Fruit fly (Drosophila melanogaster) whole organism, prepupa: ENCODE results near the gene SWIP.

Experiments
- CG11294 ChIP-seq: fragments of 200-800 bp; sonication (Bioruptor generic); IDR thresholded peaks from 2 replicates; pipeline ENCODE4 v1.3.6; 2022; ENCODE audit warnings: missing biosample characterization, missing genetic modification characterization
- CG16779 ChIP-seq: fragments of 200-800 bp; sonication (Bioruptor generic); optimal IDR thresholded peaks from 3 replicates; lab custom pipeline; 2017; ENCODE audit warnings: missing biosample characterization, mild to moderate bottlenecking, missing genetic modification characterization
- CG32006 ChIP-seq: fragments of 200-800 bp; sonication (Bioruptor generic); optimal IDR thresholded peaks from 3 replicates; lab custom pipeline; 2017; ENCODE audit warnings: missing biosample characterization, mild to moderate bottlenecking, missing genetic modification characterization
- CG34406 ChIP-seq: fragments of 200-800 bp; sonication (Bioruptor generic); optimal IDR thresholded peaks from 3 replicates; lab custom pipeline; 2016; ENCODE audit warnings: missing biosample characterization, missing genetic modification characterization
- CG3919 ChIP-seq: fragments of 200-800 bp; sonication (Bioruptor generic); optimal IDR thresholded peaks from 3 replicates; lab custom pipeline; 2016; ENCODE audit warnings: missing biosample characterization, missing genetic modification characterization
- CG4318 ChIP-seq: fragments of 200-800 bp; sonication (Bioruptor generic); optimal IDR thresholded peaks from 3 replicates; lab custom pipeline; 2017; ENCODE audit warnings: missing biosample characterization, mild to moderate bottlenecking, missing genetic modification characterization
- CG6163 ChIP-seq: fragments of 200-800 bp; sonication (Bioruptor generic); IDR thresholded peaks from 3 replicates; pipeline ENCODE4 v1.3.6; 2022; ENCODE audit warnings: missing biosample characterization, missing genetic modification characterization
- CG6808 ChIP-seq: fragments of 200-800 bp; sonication (Bioruptor generic); optimal IDR thresholded peaks from 3 replicates; lab custom pipeline; 2017; ENCODE audit warnings: missing biosample characterization, missing genetic modification characterization, mild to moderate bottlenecking, moderate library complexity, missing genetic modification reagents
- CG6854 ChIP-seq: fragments of 200-800 bp; sonication (Bioruptor generic); optimal IDR thresholded peaks from 2 replicates; lab custom pipeline; 2017; ENCODE audit warnings: missing biosample characterization, mild to moderate bottlenecking, missing genetic modification characterization
- CG7368 ChIP-seq: fragments of 200-800 bp; sonication (Bioruptor generic); optimal IDR thresholded peaks from 3 replicates; lab custom pipeline; 2016; ENCODE audit warnings: missing biosample characterization, missing genetic modification characterization
- CG8119 ChIP-seq: fragments of 200-800 bp; sonication (Bioruptor generic); IDR thresholded peaks from 3 replicates; pipeline ENCODE4 v1.3.6; 2022; ENCODE audit warnings: missing biosample characterization, missing genetic modification characterization
- CG8319 ChIP-seq: fragments of 200-800 bp; sonication (Bioruptor generic); optimal IDR thresholded peaks from 3 replicates; lab custom pipeline; 2016; ENCODE audit warnings: missing biosample characterization, missing genetic modification characterization
- CG9139 ChIP-seq: fragments of 200-800 bp; sonication (Bioruptor generic); optimal IDR thresholded peaks from 3 replicates; lab custom pipeline; 2017; ENCODE audit warnings: missing biosample characterization, mild to moderate bottlenecking, missing genetic modification characterization
- Eip75B ChIP-seq: fragments of 200-800 bp; sonication (Bioruptor generic); optimal IDR thresholded peaks from 3 replicates; lab custom pipeline; 2016; ENCODE audit warnings: missing biosample characterization, missing genetic modification characterization
- Eip78C ChIP-seq: fragments of 200-800 bp; sonication (Bioruptor generic); peaks from one replicate; lab custom pipeline; 2016; ENCODE audit warnings: missing biosample characterization, missing genetic modification characterization
- Eip93F ChIP-seq: fragments of 200-800 bp; sonication (Bioruptor generic); optimal IDR thresholded peaks from 2 replicates; lab custom pipeline; 2016; ENCODE audit warnings: missing biosample characterization, mild to moderate bottlenecking, missing genetic modification characterization
- Ets21C ChIP-seq: fragments of 200-800 bp; sonication (Bioruptor generic); optimal IDR thresholded peaks from 3 replicates; lab custom pipeline; 2016; ENCODE audit warnings: missing biosample characterization, missing genetic modification characterization
- Hr39 ChIP-seq: fragments of 200-800 bp; sonication (Bioruptor generic); optimal IDR thresholded peaks from 2 replicates; lab custom pipeline; 2016; ENCODE audit warnings: missing biosample characterization, missing genetic modification characterization
- Lpt ChIP-seq: fragments of 200-800 bp; sonication (Bioruptor generic); optimal IDR thresholded peaks from 3 replicates; lab custom pipeline; 2016; ENCODE audit warnings: missing biosample characterization, missing genetic modification characterization
- Met ChIP-seq: fragments of 200-800 bp; sonication (Bioruptor generic); optimal IDR thresholded peaks from 3 replicates; lab custom pipeline; 2016; ENCODE audit warnings: missing biosample characterization, missing genetic modification characterization
- OdsH ChIP-seq: fragments of 200-800 bp; sonication (Bioruptor generic); optimal IDR thresholded peaks from 3 replicates; lab custom pipeline; 2016; ENCODE audit warnings: missing biosample characterization, missing genetic modification characterization
- Smox ChIP-seq: fragments of 200-800 bp; sonication (Bioruptor generic); optimal IDR thresholded peaks from 3 replicates; lab custom pipeline; 2016; ENCODE audit warnings: missing biosample characterization, missing genetic modification characterization
- Sox102F ChIP-seq: fragments of 200-800 bp; sonication (Bioruptor generic); optimal IDR thresholded peaks from 2 replicates; lab custom pipeline; 2016; ENCODE audit warnings: missing biosample characterization, mild to moderate bottlenecking, missing genetic modification characterization
- Sox14 ChIP-seq: fragments of 200-800 bp; sonication (Bioruptor generic); optimal IDR thresholded peaks from 3 replicates; lab custom pipeline; 2016; ENCODE audit warnings: missing biosample characterization, missing genetic modification characterization
- achi ChIP-seq: fragments of 200-800 bp; sonication (Bioruptor generic); optimal IDR thresholded peaks from 3 replicates; lab custom pipeline; 2016; ENCODE audit warnings: missing biosample characterization, missing genetic modification characterization
- cyc ChIP-seq: fragments of 200-800 bp; sonication (Bioruptor generic); optimal IDR thresholded peaks from 3 replicates; lab custom pipeline; 2016; ENCODE audit warnings: missing biosample characterization, missing genetic modification characterization
- dac ChIP-seq: fragments of 200-800 bp; sonication (Bioruptor generic); optimal IDR thresholded peaks from 2 replicates; lab custom pipeline; 2017; ENCODE audit warnings: missing biosample characterization, mild to moderate bottlenecking, missing genetic modification characterization
- dsx ChIP-seq: fragments of 200-800 bp; optimal IDR thresholded peaks from 3 replicates; lab custom pipeline; 2019; ENCODE audit warnings: missing biosample characterization, mild to moderate bottlenecking, missing genetic modification characterization, moderate library complexity; ENCODE audit not compliant: poor library complexity, severe bottlenecking
- eg ChIP-seq: fragments of 200-800 bp; sonication (Bioruptor generic); IDR thresholded peaks from 3 replicates; pipeline ENCODE4 v1.3.6; 2022; ENCODE audit warnings: missing biosample characterization, missing genetic modification characterization
- esn ChIP-seq: fragments of 200-800 bp; sonication (Bioruptor generic); optimal IDR thresholded peaks from 2 replicates; lab custom pipeline; 2016; ENCODE audit warnings: missing biosample characterization, mild to moderate bottlenecking, missing genetic modification characterization, moderate library complexity
- fd59A ChIP-seq: fragments of 200-800 bp; sonication (Bioruptor generic); optimal IDR thresholded peaks from 2 replicates; lab custom pipeline; 2017; ENCODE audit warnings: missing biosample characterization, mild to moderate bottlenecking, missing genetic modification characterization, missing genetic modification reagents
- fd85E ChIP-seq: fragments of 200-800 bp; sonication (Bioruptor generic); optimal IDR thresholded peaks from 3 replicates; lab custom pipeline; 2016; ENCODE audit warnings: missing biosample characterization, missing genetic modification characterization
- lz ChIP-seq: fragments of 200-800 bp; sonication (Bioruptor generic); optimal IDR thresholded peaks from 3 replicates; lab custom pipeline; 2016; ENCODE audit warnings: missing biosample characterization, missing genetic modification characterization
- pdm3 ChIP-seq: fragments of 200-800 bp; sonication (Bioruptor generic); optimal IDR thresholded peaks from 3 replicates; lab custom pipeline; 2016; ENCODE audit warnings: missing biosample characterization, missing genetic modification characterization
- salr ChIP-seq, 2 experiments: fragments of 200-800 bp; sonication (Bioruptor generic); optimal IDR thresholded peaks; 3 replicates each; lab custom pipeline; 2016 to 2018; ENCODE audit warnings: missing biosample characterization in 2 of 2, missing genetic modification characterization in 2 of 2, mild to moderate bottlenecking in 1 of 2
- spab ChIP-seq: fragments of 200-800 bp; sonication (Bioruptor generic); optimal IDR thresholded peaks from 2 replicates; lab custom pipeline; 2017; ENCODE audit warnings: missing biosample characterization, mild to moderate bottlenecking, missing genetic modification characterization, missing genetic modification reagents
- ss ChIP-seq, 2 experiments: fragments of 200-800 bp; sonication (Bioruptor generic); optimal IDR thresholded peaks; 2 replicates in 1 of 2; 3 replicates in 1 of 2; lab custom pipeline; 2017 to 2018; ENCODE audit warnings: mild to moderate bottlenecking in 2 of 2, missing biosample characterization in 2 of 2, missing genetic modification characterization in 2 of 2, moderate library complexity in 1 of 2
- svp ChIP-seq: fragments of 200-800 bp; sonication (Bioruptor generic); peaks from one replicate; lab custom pipeline; 2016; ENCODE audit warnings: missing biosample characterization, missing genetic modification characterization
- vri ChIP-seq: fragments of 200-800 bp; sonication (Bioruptor generic); optimal IDR thresholded peaks from 3 replicates; lab custom pipeline; 2016; ENCODE audit warnings: missing biosample characterization, mild to moderate bottlenecking, missing genetic modification characterization

SWIP gene

dm6 chrX:16332615-16333288 lies 19.2 kb downstream of the SWIP start (continued):
- TF ChIP-seq fd85E (GFP tag; lab: Kevin White, UChicago): peak; percentile 81
- peak; percentile 95 for TF ChIP-seq CG16779 (tag; lab: Kevin White, UChicago)
- TF ChIP-seq ss (GFP tag; optimal IDR thresholded peaks at IDR 0.05; lab: Kevin White, UChicago): peak; percentile 95 to 98
- TF ChIP-seq CG3919 (GFP tag; lab: Kevin White, UChicago): peak; percentile 93
- peak; percentile 98 for TF ChIP-seq esn (GFP tag; lab: Kevin White, UChicago)
- peak; percentile 96 for TF ChIP-seq Smox (GFP tag; lab: Kevin White, UChicago)
- TF ChIP-seq Lpt: peak; percentile 94
- TF ChIP-seq dac (GFP tag; lab: Kevin White, UChicago): peak; percentile 97
- TF ChIP-seq CG7368 (GFP tag; lab: Kevin White, UChicago): peak; percentile 93
- TF ChIP-seq Hr39: peak; percentile 96
- peak; percentile 97 for TF ChIP-seq pdm3
- TF ChIP-seq CG4318 (GFP tag; lab: Kevin White, UChicago): peak; percentile 95
- peak; percentile 94 for TF ChIP-seq CG6854
- TF ChIP-seq CG32006 (GFP tag; lab: Kevin White, UChicago): peak; percentile 98
- peak; percentile 97 for TF ChIP-seq CG8119 (GFP tag; lab: Robert Waterston, UW)
- peak; percentile 91 for TF ChIP-seq vri
- peak; percentile 96 for TF ChIP-seq spab (GFP tag; lab: Kevin White, UChicago)

- TF ChIP-seq Eip93F (GFP tag; lab: Kevin White, UChicago) (peak; percentile 10), vri (peak; percentile 30), CG6163 (GFP tag; lab: Robert Waterston, UW) (peak; percentile 51; the same call in 2 of the 3 replicates), lz (GFP tag; lab: Kevin White, UChicago) (no peak), achi (GFP tag; lab: Kevin White, UChicago) (peak; percentile 1), CG32006 (GFP tag; lab: Kevin White, UChicago) (peak; percentile 10), CG6854 (peak; percentile 13), CG3919 (GFP tag; lab: Kevin White, UChicago) (peak; percentile 2), Eip78C (GFP tag; lab: Kevin White, UChicago) (peak; percentile 53), pdm3 (no peak), eg (GFP tag; lab: Robert Waterston, UW) (peak; percentile 47; the same call in 2 of the 3 replicates), fd59A (no peak), Sox102F (GFP tag; lab: Kevin White, UChicago) (peak; percentile 17), dsx (GFP tag; lab: Kevin White, UChicago) (peak; percentile 40)
These were observed 20.1 kb downstream of the SWIP start, which contains the start of the genes CG9921 and Dsp1 for dm6 chrX:16333434-16334141. Gene CG9921, minus strand, starts transcription at chrX:16333600. Gene Dsp1, plus strand, starts transcription at chrX:16333612.

- TF ChIP-seq Met (no peak), fd59A (no peak), CG8119 (GFP tag; lab: Robert Waterston, UW) (no peak), OdsH (GFP tag; lab: Kevin White, UChicago) (no peak), CG4318 (GFP tag; lab: Kevin White, UChicago) (no peak), CG9139 (no peak), svp (GFP tag; lab: Kevin White, UChicago) (peak; percentile 51), Lpt (no peak)
These were observed 20.8 kb downstream of the SWIP start for dm6 chrX:16334251-16334860.

- TF ChIP-seq Met: peak; percentile 79
- peak; percentile 84 for TF ChIP-seq pdm3
- TF ChIP-seq CG3919 (GFP tag; lab: Kevin White, UChicago): peak; percentile 84
- TF ChIP-seq CG34406 (GFP tag; lab: Kevin White, UChicago): peak; percentile 71
- peak; percentile 91 for TF ChIP-seq Eip78C (GFP tag; lab: Kevin White, UChicago)
- peak; percentile 62 for TF ChIP-seq dsx (GFP tag; lab: Kevin White, UChicago)
- TF ChIP-seq CG6808: peak; percentile 39
- TF ChIP-seq Eip75B (GFP tag; lab: Kevin White, UChicago): peak; percentile 76
- TF ChIP-seq CG6854: peak; percentile 22
- peak; percentile 70 for TF ChIP-seq Ets21C (GFP tag; lab: Kevin White, UChicago)
- peak; percentile 79 for TF ChIP-seq Sox14
- TF ChIP-seq CG6163 (GFP tag; lab: Robert Waterston, UW): peak; percentile 86
- TF ChIP-seq achi (GFP tag; lab: Kevin White, UChicago): peak; percentile 80
- TF ChIP-seq Eip93F (GFP tag; lab: Kevin White, UChicago): peak; percentile 20
- peak; percentile 35 to 81 for TF ChIP-seq salr (GFP tag; optimal IDR thresholded peaks at IDR 0.05; lab: Kevin White, UChicago)
- TF ChIP-seq Sox102F (GFP tag; lab: Kevin White, UChicago): peak; percentile 80
- peak; percentile 62 for TF ChIP-seq CG8319 (GFP tag; lab: Kevin White, UChicago)
- TF ChIP-seq CG11294 (GFP tag; lab: Robert Waterston, UW): peak; percentile 68
- TF ChIP-seq fd85E (GFP tag; lab: Kevin White, UChicago): peak; percentile 66
- peak; percentile 51 for TF ChIP-seq CG16779 (tag; lab: Kevin White, UChicago)
- peak; percentile 71 for TF ChIP-seq cyc (GFP tag; lab: Kevin White, UChicago)
These were observed 21.7 kb downstream of the SWIP start for dm6 chrX:16335107-16335642.
